Fruit fly (Drosophila melanogaster) whole organism, embryonic: ENCODE measurements around the gene CG44090.

Experiments
- CG10462 ChIP-seq: fragments of 200-800 bp; sonication (Bioruptor generic); optimal IDR thresholded peaks from 2 replicates; lab custom pipeline; 2016; ENCODE audit warnings: missing biosample characterization, missing genetic modification characterization
- CG10979 ChIP-seq: fragments of 200-800 bp; sonication (Bioruptor generic); optimal IDR thresholded peaks from 2 replicates; lab custom pipeline; 2018; ENCODE audit warnings: missing biosample characterization, mild to moderate bottlenecking, missing genetic modification characterization, moderate library complexity
- CG13424 ChIP-seq: fragments of 200-800 bp; sonication (Bioruptor generic); optimal IDR thresholded peaks from 2 replicates; lab custom pipeline; 2019; ENCODE audit warnings: missing biosample characterization, mild to moderate bottlenecking, missing genetic modification characterization, moderate library complexity
- CG14050 ChIP-seq: fragments of 200-800 bp; sonication (Bioruptor generic); IDR thresholded peaks from 3 replicates; pipeline ENCODE4 v1.3.6; 2022; ENCODE audit warnings: missing biosample characterization, missing genetic modification characterization
- CG17385 ChIP-seq: fragments of 200-800 bp; sonication (Bioruptor generic); optimal IDR thresholded peaks from 3 replicates; lab custom pipeline; 2018; ENCODE audit warnings: missing biosample characterization, mild to moderate bottlenecking, missing genetic modification characterization
- CG18011 ChIP-seq: fragments of 200-800 bp; sonication (Bioruptor generic); optimal IDR thresholded peaks from 2 replicates; lab custom pipeline; 2017; ENCODE audit warnings: missing biosample characterization, missing genetic modification characterization, mild to moderate bottlenecking, moderate library complexity, missing genotype
- CG32767 ChIP-seq: fragments of 200-800 bp; sonication (Bioruptor generic); IDR thresholded peaks from 2 replicates; pipeline ENCODE4 v1.3.6; 2022; ENCODE audit warnings: missing biosample characterization, missing genetic modification characterization
- CG3281 ChIP-seq: fragments of 200-800 bp; sonication (Bioruptor generic); optimal IDR thresholded peaks from 3 replicates; lab custom pipeline; 2017; ENCODE audit warnings: missing biosample characterization, mild to moderate bottlenecking, missing genetic modification characterization
- CG5245 ChIP-seq: fragments of 200-800 bp; sonication (Bioruptor generic); optimal IDR thresholded peaks from 3 replicates; lab custom pipeline; 2016; ENCODE audit warnings: missing biosample characterization, missing genetic modification characterization
- CG6654 ChIP-seq: fragments of 200-800 bp; sonication (Bioruptor generic); optimal IDR thresholded peaks from 2 replicates; lab custom pipeline; 2017; ENCODE audit warnings: missing biosample characterization, mild to moderate bottlenecking, missing genetic modification characterization
- CG7839 ChIP-seq: fragments of 200-800 bp; sonication (Bioruptor generic); optimal IDR thresholded peaks from 3 replicates; lab custom pipeline; 2018; ENCODE audit warnings: missing biosample characterization, mild to moderate bottlenecking, missing genetic modification characterization, moderate library complexity
- CHES-1-like ChIP-seq: fragments of 200-800 bp; sonication (Bioruptor generic); optimal IDR thresholded peaks from 2 replicates; lab custom pipeline; 2016; ENCODE audit warnings: missing biosample characterization, missing genetic modification characterization
- D19B ChIP-seq: fragments of 200-800 bp; sonication (Bioruptor generic); optimal IDR thresholded peaks from 2 replicates; lab custom pipeline; 2017; ENCODE audit warnings: missing biosample characterization, mild to moderate bottlenecking, missing genetic modification characterization
- Hmx ChIP-seq: fragments of 200-800 bp; sonication (Bioruptor generic); optimal IDR thresholded peaks from 2 replicates; lab custom pipeline; 2016; ENCODE audit warnings: missing biosample characterization, missing genetic modification characterization
- Mrtf ChIP-seq: fragments of 200-800 bp; sonication (Bioruptor generic); IDR thresholded peaks from 3 replicates; pipeline ENCODE4 v1.3.6; 2022; ENCODE audit warnings: missing biosample characterization, missing genetic modification characterization
- Myb ChIP-seq: fragments of 200-800 bp; sonication (Bioruptor generic); optimal IDR thresholded peaks from 2 replicates; lab custom pipeline; 2016; ENCODE audit warnings: missing biosample characterization, missing genetic modification characterization
- Ssrp ChIP-seq: fragments of 200-800 bp; sonication (Bioruptor generic); optimal IDR thresholded peaks from 2 replicates; lab custom pipeline; 2018; ENCODE audit warnings: missing biosample characterization, mild to moderate bottlenecking, missing genetic modification characterization, moderate library complexity
- amos ChIP-seq: fragments of 200-800 bp; sonication (Bioruptor generic); IDR thresholded peaks from 2 replicates; pipeline ENCODE4 v1.3.6; 2022; ENCODE audit warnings: missing biosample characterization, missing genetic modification characterization; ENCODE audit not compliant: partially characterized antibody
- ap ChIP-seq: fragments of 200-800 bp; sonication (Bioruptor generic); IDR thresholded peaks from 2 replicates; pipeline ENCODE4 v1.3.6; 2022; ENCODE audit warnings: missing biosample characterization, missing genetic modification characterization
- bowl ChIP-seq: fragments of 200-800 bp; sonication (Bioruptor generic); IDR thresholded peaks from 2 replicates; pipeline ENCODE4 v1.3.6; 2022; ENCODE audit warnings: missing biosample characterization, missing genetic modification characterization
- btn ChIP-seq: fragments of 200-800 bp; sonication (Bioruptor generic); optimal IDR thresholded peaks from 2 replicates; lab custom pipeline; 2016; ENCODE audit warnings: missing biosample characterization, missing genetic modification characterization
- crc ChIP-seq: fragments of 200-800 bp; sonication (Bioruptor generic); optimal IDR thresholded peaks from 2 replicates; lab custom pipeline; 2016; ENCODE audit warnings: missing biosample characterization, missing genetic modification characterization
- crp ChIP-seq, 2 experiments: fragments of 200-800 bp; sonication (Bioruptor generic); optimal IDR thresholded peaks; 2 replicates in 1 of 2; 3 replicates in 1 of 2; lab custom pipeline; 2017; ENCODE audit warnings: missing biosample characterization in 2 of 2, missing genetic modification characterization in 2 of 2, mild to moderate bottlenecking in 1 of 2, moderate library complexity in 1 of 2
- cwo ChIP-seq: fragments of 200-800 bp; sonication (Bioruptor generic); optimal IDR thresholded peaks from 3 replicates; lab custom pipeline; 2017; ENCODE audit warnings: missing biosample characterization, missing genetic modification characterization, mild to moderate bottlenecking, moderate library complexity, missing genetic modification reagents
- dati ChIP-seq: fragments of 200-800 bp; sonication (Bioruptor generic); IDR thresholded peaks from 2 replicates; pipeline ENCODE4 v1.3.6; 2022; ENCODE audit warnings: missing biosample characterization, missing genetic modification characterization
- fd3F ChIP-seq: fragments of 200-800 bp; sonication (Bioruptor generic); optimal IDR thresholded peaks from 2 replicates; lab custom pipeline; 2018; ENCODE audit warnings: missing biosample characterization, mild to moderate bottlenecking, missing genetic modification characterization, moderate library complexity
- hbn ChIP-seq: fragments of 200-800 bp; sonication (Bioruptor generic); IDR thresholded peaks from 2 replicates; pipeline ENCODE4 v1.3.6; 2022; ENCODE audit warnings: missing biosample characterization, missing genetic modification characterization; ENCODE audit not compliant: partially characterized antibody
- insv ChIP-seq, 2 experiments: fragments of 200-800 bp; sonication (Bioruptor generic); optimal IDR thresholded peaks; 3 replicates each; lab custom pipeline; 2016 to 2018; ENCODE audit warnings: missing biosample characterization in 2 of 2, missing genetic modification characterization in 2 of 2
- nmo ChIP-seq: fragments of 200-800 bp; sonication (Bioruptor generic); optimal IDR thresholded peaks from 2 replicates; lab custom pipeline; 2018; ENCODE audit warnings: missing biosample characterization, mild to moderate bottlenecking, missing genetic modification characterization, moderate library complexity
- oc ChIP-seq: fragments of 200-800 bp; sonication (Bioruptor generic); optimal IDR thresholded peaks from 2 replicates; lab custom pipeline; 2018; ENCODE audit warnings: missing biosample characterization, mild to moderate bottlenecking, missing genetic modification characterization, moderate library complexity
- onecut ChIP-seq: fragments of 200-800 bp; sonication (Bioruptor generic); IDR thresholded peaks from 2 replicates; pipeline ENCODE4 v1.3.6; 2022; ENCODE audit warnings: missing biosample characterization, missing genetic modification characterization
- pnt ChIP-seq: fragments of 200-800 bp; sonication (Bioruptor generic); optimal IDR thresholded peaks from 3 replicates; lab custom pipeline; 2016; ENCODE audit warnings: missing biosample characterization, missing genetic modification characterization
- run ChIP-seq: fragments of 200-800 bp; sonication (Bioruptor generic); optimal IDR thresholded peaks from 3 replicates; lab custom pipeline; 2018; ENCODE audit warnings: missing biosample characterization, mild to moderate bottlenecking, missing genetic modification characterization
- sc ChIP-seq, 3 experiments: fragments of >200 bp in 2 of 3; fragments of 200-800 bp in 1 of 3; sonication (Bioruptor generic) in 1 of 3; optimal IDR thresholded peaks; 2 replicates in 2 of 3; 3 replicates in 1 of 3; lab custom pipeline; 2017; ENCODE audit warnings: mild to moderate bottlenecking in 1 of 3, missing biosample characterization in 1 of 3, missing genetic modification characterization in 1 of 3, missing genetic modification reagents in 1 of 3
- sd ChIP-seq: fragments of 200-800 bp; sonication (Bioruptor generic); optimal IDR thresholded peaks from 3 replicates; lab custom pipeline; 2018; ENCODE audit warnings: missing biosample characterization, mild to moderate bottlenecking, missing genetic modification characterization, moderate library complexity
- slp2 ChIP-seq: fragments of 200-800 bp; sonication (Bioruptor generic); optimal IDR thresholded peaks from 2 replicates; lab custom pipeline; 2016; ENCODE audit warnings: missing biosample characterization, missing genetic modification characterization
- z ChIP-seq: fragments of 200-800 bp; sonication (Bioruptor generic); IDR thresholded peaks from 3 replicates; pipeline ENCODE4 v1.3.6; 2022; ENCODE audit warnings: missing biosample characterization, missing genetic modification characterization

Gene CG44090

DNA sequence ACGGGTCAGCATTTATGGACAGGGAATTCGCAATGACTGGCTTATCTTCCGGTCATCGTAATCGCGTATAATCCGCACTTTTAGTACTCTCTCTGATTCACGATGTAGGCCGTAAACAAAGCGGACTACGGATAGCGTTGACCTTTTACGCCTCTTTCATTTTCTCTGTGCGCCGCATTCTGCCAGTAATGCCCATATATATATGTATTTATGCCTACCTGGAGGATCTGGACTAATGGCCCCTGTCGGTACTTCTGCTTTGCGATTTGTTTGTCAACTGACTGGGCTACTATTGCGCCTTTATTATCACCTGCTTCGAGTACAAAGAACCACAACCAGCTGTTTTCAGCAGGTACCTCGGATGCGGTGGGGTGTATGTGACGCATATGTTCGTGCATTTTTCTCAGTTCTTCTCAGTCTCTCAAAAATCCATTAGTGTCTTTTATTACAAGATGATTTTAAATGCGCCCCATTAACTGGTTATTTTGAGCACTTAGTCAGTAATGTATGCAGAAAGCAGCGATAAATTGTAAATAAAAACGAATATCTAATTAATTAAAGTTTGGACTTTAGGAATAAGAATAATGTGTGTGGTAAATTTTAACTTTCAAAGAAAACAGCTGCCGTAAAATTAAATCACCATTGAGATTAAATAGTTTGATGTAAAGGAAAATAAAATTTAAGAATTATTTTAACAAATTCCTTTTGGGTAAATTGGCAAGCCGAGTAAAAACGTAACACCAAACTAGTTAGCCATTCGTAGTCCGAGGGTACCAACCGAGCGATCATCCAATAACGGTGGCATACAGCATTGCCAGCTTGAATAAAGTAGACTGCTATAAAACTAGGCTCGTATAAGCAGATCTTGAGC is 39.7 kb downstream of the CG44090 start, which contains the start of gene CREG (continued):
- no peak for TF ChIP-seq CG10462 (GFP tag; lab: Kevin White, UChicago)
- no peak for TF ChIP-seq CHES-1-like (GFP tag; lab: Kevin White, UChicago)
- no peak for TF ChIP-seq sd (tag; lab: Kevin White, UChicago)
- no peak for TF ChIP-seq cwo (GFP tag; lab: Kevin White, UChicago)
- TF ChIP-seq pnt (GFP tag; lab: Kevin White, UChicago), result no peak
- TF ChIP-seq dati (GFP tag; lab: Robert Waterston, UW), result no peak
- TF ChIP-seq run (tag; lab: Kevin White, UChicago), result no peak
- TF ChIP-seq ap (GFP tag; lab: Robert Waterston, UW), result no peak
- TF ChIP-seq hbn, result no peak
- TF ChIP-seq CG13424 (tag; lab: Kevin White, UChicago), result no peak
- no peak for TF ChIP-seq Ssrp
- TF ChIP-seq CG14050 (GFP tag; lab: Robert Waterston, UW), result no peak
- peak; percentile 24 for TF ChIP-seq CG10979 (tag; lab: Kevin White, UChicago)
- no peak for TF ChIP-seq oc (tag; lab: Kevin White, UChicago)
- no peak for TF ChIP-seq amos (GFP tag; lab: Robert Waterston, UW)
- TF ChIP-seq Hmx (GFP tag; lab: Kevin White, UChicago), result no peak
- no peak for TF ChIP-seq CG6654 (GFP tag; lab: Kevin White, UChicago)
- TF ChIP-seq Myb (GFP tag; lab: Kevin White, UChicago), result no peak
- TF ChIP-seq crp (GFP tag; optimal IDR thresholded peaks at IDR 0.05; lab: Kevin White, UChicago), result peak in 1 of 2 experiments; percentile 70
- TF ChIP-seq D19B (GFP tag; lab: Kevin White, UChicago), result peak; percentile 96
- peak; percentile 28 for TF ChIP-seq CG7839 (tag; lab: Kevin White, UChicago)
- TF ChIP-seq CG32767 (GFP tag; lab: Robert Waterston, UW), result no peak
- no peak for TF ChIP-seq btn (GFP tag; lab: Kevin White, UChicago)
- peak; percentile 92 for TF ChIP-seq CG18011 (GFP tag; lab: Kevin White, UChicago)
- no peak for TF ChIP-seq fd3F (GFP tag; lab: Kevin White, UChicago)
- no peak for TF ChIP-seq crc (GFP tag; lab: Kevin White, UChicago)
- TF ChIP-seq insv (GFP tag; optimal IDR thresholded peaks at IDR 0.05; lab: Kevin White, UChicago), result no peak
- no peak for TF ChIP-seq CG5245 (GFP tag; lab: Kevin White, UChicago)
- TF ChIP-seq bowl, result no peak
- TF ChIP-seq CG3281 (GFP tag; lab: Kevin White, UChicago), result no peak
- TF ChIP-seq slp2 (GFP tag; lab: Kevin White, UChicago), result no peak
- TF ChIP-seq CG17385 (GFP tag; lab: Kevin White, UChicago), result peak; percentile 14
- peak; percentile 47 for TF ChIP-seq nmo
- TF ChIP-seq Mrtf (GFP tag; lab: Robert Waterston, UW), result no peak
- TF ChIP-seq onecut (GFP tag; lab: Robert Waterston, UW), result no peak
- TF ChIP-seq sc (optimal IDR thresholded peaks at IDR 0.05; lab: Kevin White, UChicago), result no peak
- TF ChIP-seq sc (GFP tag; optimal IDR thresholded peaks at IDR 0.05; lab: Kevin White, UChicago), result peak; percentile 35
- no peak for TF ChIP-seq z (GFP tag; lab: Robert Waterston, UW)
